Fruit fly (Drosophila melanogaster) whole organism, pupa: ENCODE results near the gene abd-A.

Experiments used
- CG10348 ChIP-seq: fragments of 200-800 bp; sonication (Bioruptor generic); IDR thresholded peaks from 2 replicates; pipeline ENCODE4 v1.3.6; 2022; ENCODE audit warnings: missing biosample characterization, missing genetic modification characterization
- CG14655 ChIP-seq: fragments of 200-800 bp; sonication (Bioruptor generic); optimal IDR thresholded peaks from 3 replicates; lab custom pipeline; 2017; ENCODE audit warnings: mild to moderate bottlenecking, missing biosample characterization, missing genetic modification reagents, missing genetic modification characterization
- Pif1B ChIP-seq: fragments of 200-800 bp; sonication (Bioruptor generic); optimal IDR thresholded peaks from 3 replicates; lab custom pipeline; 2016; ENCODE audit warnings: missing biosample characterization, missing genetic modification characterization

DNA sequence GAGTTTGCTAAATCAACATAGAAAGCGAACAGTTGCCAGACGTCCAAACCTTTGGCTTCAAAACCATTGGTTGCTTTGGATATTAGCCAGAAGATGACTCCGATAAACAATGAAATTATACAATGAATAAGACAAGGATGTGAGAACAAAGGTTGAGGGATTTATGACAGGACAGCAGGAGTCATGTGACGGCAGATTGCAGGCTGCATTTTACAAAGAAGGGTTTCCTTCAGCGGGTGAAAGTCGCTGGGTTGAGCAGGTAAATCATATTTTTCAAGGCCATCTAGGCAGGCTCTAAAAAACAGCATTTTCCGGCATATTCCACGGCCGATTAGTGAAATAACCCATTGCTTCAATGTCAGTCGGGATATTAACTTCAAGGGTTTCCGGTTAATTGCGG, 7.8 kb downstream of the abd-A start:
- TF ChIP-seq CG10348 (GFP tag; lab: Robert Waterston, UW) (no peak), Pif1B (GFP tag; lab: Kevin White, UChicago) (no peak), CG14655 (GFP tag; lab: Kevin White, UChicago) (no peak)
